Worm (Caenorhabditis elegans) whole organism, L3 larva: Measurements from ENCODE around the gene atrn-1.

ENCODE experiments used
- R02D3.7 ChIP-seq: fragments of 150-350 bp; optimal IDR thresholded peaks from 2 replicates; lab custom pipeline; 2014; ENCODE audit warnings: missing biosample characterization, missing genetic modification characterization
- ZK546.5 ChIP-seq: sonication (generic microtip); optimal IDR thresholded peaks from 2 replicates; lab custom pipeline; 2017; ENCODE audit warnings: missing biosample characterization, missing genetic modification characterization
- ama-1 ChIP-seq: fragments of 150-350 bp; optimal IDR thresholded peaks from 2 replicates; lab custom pipeline; 2018
- ceh-28 ChIP-seq: fragments of 150-350 bp; optimal IDR thresholded peaks from 2 replicates; lab custom pipeline; 2014; ENCODE audit warnings: missing biosample characterization, missing genetic modification reagents, missing genetic modification characterization
- ceh-82 ChIP-seq: fragments of 150-350 bp; optimal IDR thresholded peaks from 2 replicates; lab custom pipeline; 2014; ENCODE audit warnings: missing biosample characterization, missing genetic modification characterization
- daf-12 ChIP-seq: fragments of 150-350 bp; optimal IDR thresholded peaks from 2 replicates; lab custom pipeline; 2014; ENCODE audit warnings: missing biosample characterization, missing genetic modification reagents, missing genetic modification characterization
- egl-5 ChIP-seq: fragments of 150-350 bp; optimal IDR thresholded peaks from 2 replicates; lab custom pipeline; 2017; ENCODE audit warnings: missing biosample characterization, missing genetic modification reagents, missing genetic modification characterization, inconsistent platforms
- elt-1 ChIP-seq: fragments of 150-350 bp; optimal IDR thresholded peaks from 2 replicates; lab custom pipeline; 2014; ENCODE audit warnings: missing biosample characterization, missing genetic modification characterization
- elt-2 ChIP-seq: sonication (generic microtip); optimal IDR thresholded peaks from 2 replicates; lab custom pipeline; 2016; ENCODE audit warnings: missing genetic modification reagents, mild to moderate bottlenecking, missing genetic modification characterization, missing compliant biosample characterization
- elt-3 ChIP-seq, 3 experiments: fragments of 150-350 bp in 1 of 3; sonication (generic microtip) in 2 of 3; optimal IDR thresholded peaks; 2 replicates in 2 of 3; 4 replicates in 1 of 3; lab custom pipeline; 2014 to 2017; ENCODE audit warnings: missing biosample characterization in 3 of 3, missing genetic modification characterization in 3 of 3
- eor-1 ChIP-seq, 2 experiments: fragments of 150-350 bp; optimal IDR thresholded peaks; 2 replicates each; lab custom pipeline; 2014 to 2018; ENCODE audit warnings: missing biosample characterization in 2 of 2, missing genetic modification characterization in 2 of 2
- fkh-10 ChIP-seq: sonication (generic microtip); optimal IDR thresholded peaks from 2 replicates; lab custom pipeline; 2017; ENCODE audit warnings: missing biosample characterization, missing genetic modification reagents, missing genetic modification characterization
- fkh-2 ChIP-seq: fragments of 150-350 bp; optimal IDR thresholded peaks from 2 replicates; lab custom pipeline; 2014; ENCODE audit warnings: missing biosample characterization, missing genetic modification reagents, missing genetic modification characterization
- fos-1 ChIP-seq: fragments of 150-350 bp; optimal IDR thresholded peaks from 2 replicates; lab custom pipeline; 2014; ENCODE audit warnings: missing biosample characterization, missing genetic modification characterization
- hmg-11 ChIP-seq: sonication (generic microtip); optimal IDR thresholded peaks from 2 replicates; lab custom pipeline; 2016; ENCODE audit warnings: missing genetic modification characterization, missing compliant biosample characterization
- jun-1 ChIP-seq: fragments of 150-350 bp; optimal IDR thresholded peaks from 2 replicates; lab custom pipeline; 2014; ENCODE audit warnings: missing biosample characterization, missing genetic modification reagents, missing genetic modification characterization
- lin-15B ChIP-seq: fragments of 150-350 bp; optimal IDR thresholded peaks from 2 replicates; lab custom pipeline; 2014; ENCODE audit warnings: missing biosample characterization, missing genetic modification characterization
- lsy-12 ChIP-seq: sonication (generic microtip); optimal IDR thresholded peaks from 2 replicates; lab custom pipeline; 2016; ENCODE audit warnings: mild to moderate bottlenecking, missing genetic modification characterization, missing compliant biosample characterization
- mml-1 ChIP-seq: fragments of 150-350 bp; sonication (generic microtip); optimal IDR thresholded peaks from 3 replicates; lab custom pipeline; 2014; ENCODE audit warnings: missing biosample characterization, missing genetic modification characterization
- nfya-1 ChIP-seq: sonication (generic microtip); optimal IDR thresholded peaks from 2 replicates; lab custom pipeline; 2017; ENCODE audit warnings: missing genetic modification characterization, mild to moderate bottlenecking, missing compliant biosample characterization, antibody characterized with exemption, moderate library complexity; ENCODE audit not compliant: insufficient read depth
- nhr-11 ChIP-seq: fragments of 150-350 bp; optimal IDR thresholded peaks from 2 replicates; lab custom pipeline; 2014; ENCODE audit warnings: missing biosample characterization, missing genetic modification characterization
- nhr-12 ChIP-seq: fragments of 150-350 bp; optimal IDR thresholded peaks from 2 replicates; lab custom pipeline; 2014; ENCODE audit warnings: missing biosample characterization, missing genetic modification characterization
- nhr-23 ChIP-seq: fragments of 150-350 bp; optimal IDR thresholded peaks from 2 replicates; lab custom pipeline; 2014; ENCODE audit warnings: missing biosample characterization, missing genetic modification reagents, missing genetic modification characterization
- nhr-28 ChIP-seq: fragments of 150-350 bp; optimal IDR thresholded peaks from 2 replicates; lab custom pipeline; 2014; ENCODE audit warnings: missing biosample characterization, missing genetic modification characterization
- nhr-43 ChIP-seq: sonication (generic microtip); optimal IDR thresholded peaks from 2 replicates; lab custom pipeline; 2016; ENCODE audit warnings: mild to moderate bottlenecking, missing genetic modification characterization, missing compliant biosample characterization; ENCODE audit not compliant: poor library complexity, severe bottlenecking
- pha-4 ChIP-seq: fragments of 150-350 bp; optimal IDR thresholded peaks from 2 replicates; lab custom pipeline; 2014; ENCODE audit warnings: missing biosample characterization, missing genetic modification reagents, missing genetic modification characterization
- pqm-1 ChIP-seq: fragments of 150-350 bp; optimal IDR thresholded peaks from 2 replicates; lab custom pipeline; 2017; ENCODE audit warnings: missing biosample characterization, missing genetic modification characterization, inconsistent platforms
- sea-2 ChIP-seq: fragments of 150-350 bp; sonication (generic microtip); optimal IDR thresholded peaks from 4 replicates; lab custom pipeline; 2014; ENCODE audit warnings: missing biosample characterization, missing genetic modification reagents, missing genetic modification characterization
- tbx-2 ChIP-seq: sonication (generic microtip); optimal IDR thresholded peaks from 2 replicates; lab custom pipeline; 2016; ENCODE audit warnings: mild to moderate bottlenecking, missing genetic modification characterization, missing compliant biosample characterization
- unc-39 ChIP-seq: sonication (generic microtip); optimal IDR thresholded peaks from 4 replicates; lab custom pipeline; 2017; ENCODE audit warnings: missing biosample characterization, missing genetic modification characterization
- unc-62 ChIP-seq: fragments of 150-350 bp; sonication (generic microtip); optimal IDR thresholded peaks from 4 replicates; lab custom pipeline; 2014; ENCODE audit warnings: missing biosample characterization, missing genetic modification reagents, missing genetic modification characterization
- zag-1 ChIP-seq: fragments of 150-350 bp; optimal IDR thresholded peaks from 2 replicates; lab custom pipeline; 2014; ENCODE audit warnings: missing biosample characterization, missing genetic modification characterization
- ztf-11 ChIP-seq: fragments of 150-350 bp; optimal IDR thresholded peaks from 2 replicates; lab custom pipeline; 2014; ENCODE audit warnings: missing biosample characterization, missing genetic modification characterization
- ztf-4 ChIP-seq: fragments of 150-350 bp; optimal IDR thresholded peaks from 2 replicates; lab custom pipeline; 2014; ENCODE audit warnings: missing biosample characterization, missing genetic modification characterization

atrn-1 gene

ce11 chrX:14753514-14754076 is 42.2 kb downstream of the atrn-1 start, which contains the start of gene sucl-1 (continued):
- TF ChIP-seq elt-1 (tag; lab: Kevin White, UChicago) (peak; percentile 38), mml-1 (tag; lab: Kevin White, UChicago) (no peak), tbx-2 (tag; lab: Kevin White, UChicago) (peak; percentile 47), daf-12 (tag; lab: Kevin White, UChicago) (no peak), ceh-82 (no peak), egl-5 (tag; lab: Kevin White, UChicago) (peak; percentile 90), fkh-10 (peak; percentile 21), nhr-23 (peak; percentile 73), hmg-11 (tag; lab: Kevin White, UChicago) (peak; percentile 97), elt-2 (tag; lab: Kevin White, UChicago) (peak; percentile 80), unc-62 (GFP tag; lab: Kevin White, UChicago) (peak; percentile 28), nhr-12 (tag; lab: Kevin White, UChicago) (no peak), ceh-28 (peak; percentile 39), ZK546.5 (tag; lab: Kevin White, UChicago) (no peak), fkh-2 (tag; lab: Kevin White, UChicago) (no peak), lin-15B (tag; lab: Kevin White, UChicago) (peak; percentile 68), nhr-11 (tag; lab: Kevin White, UChicago) (peak; percentile 31)

ce11 chrX:14755847-14756246 is 44.5 kb downstream of the atrn-1 start:
- TF ChIP-seq sea-2 = no peak
- TF ChIP-seq elt-2 (tag; lab: Kevin White, UChicago) = peak; percentile 40
- peak; percentile 33 for TF ChIP-seq pqm-1 (tag; lab: Kevin White, UChicago)

ce11 chrX:14756606-14757005 is 45.2 kb downstream of the atrn-1 start:
- TF ChIP-seq tbx-2 (tag; lab: Kevin White, UChicago) (no peak), nhr-23 (no peak), nhr-12 (tag; lab: Kevin White, UChicago) (no peak), fos-1 (no peak), fkh-10 (no peak), ztf-4 (no peak), zag-1 (tag; lab: Kevin White, UChicago) (no peak), nfya-1 (tag; lab: Kevin White, UChicago) (no peak), nhr-28 (tag; lab: Kevin White, UChicago) (no peak), hmg-11 (tag; lab: Kevin White, UChicago) (no peak), pqm-1 (tag; lab: Kevin White, UChicago) (no peak), eor-1 (tag; optimal IDR thresholded peaks at IDR 0.05; lab: Kevin White, UChicago) (no peak), ama-1 (lab: Kevin White, UChicago) (no peak), lsy-12 (tag; lab: Kevin White, UChicago) (no peak), R02D3.7 (tag; lab: Kevin White, UChicago) (no peak)

- TF ChIP-seq ztf-11 (tag; lab: Kevin White, UChicago) = no peak
- TF ChIP-seq daf-12 (tag; lab: Kevin White, UChicago) = no peak
- no peak for TF ChIP-seq mml-1 (tag; lab: Kevin White, UChicago)
- no peak for TF ChIP-seq elt-3 (tag; optimal IDR thresholded peaks at IDR 0.05; lab: Kevin White, UChicago)
- TF ChIP-seq, all 47 proteins: peak for 0
These were observed 46.4 kb downstream of the atrn-1 start for ce11 chrX:14757641-14758220.

- TF ChIP-seq zag-1 (tag; lab: Kevin White, UChicago) (no peak), pha-4 (tag; lab: Kevin White, UChicago) (peak; percentile 62)
These were observed 48.2 kb downstream of the atrn-1 start for ce11 chrX:14759549-14759948.

ce11 chrX:14760166-14760565 is 48.8 kb downstream of the atrn-1 start:
- TF ChIP-seq nhr-43 = no peak
- no peak for TF ChIP-seq tbx-2 (tag; lab: Kevin White, UChicago)
- no peak for TF ChIP-seq elt-2 (tag; lab: Kevin White, UChicago)
- TF ChIP-seq ZK546.5 (tag; lab: Kevin White, UChicago) = no peak
- no peak for TF ChIP-seq ztf-4
- TF ChIP-seq elt-1 (tag; lab: Kevin White, UChicago) = no peak
- no peak for TF ChIP-seq R02D3.7 (tag; lab: Kevin White, UChicago)
- no peak for TF ChIP-seq unc-39 (tag; lab: Kevin White, UChicago)
- TF ChIP-seq hmg-11 (tag; lab: Kevin White, UChicago) = no peak
- no peak for TF ChIP-seq pha-4 (tag; lab: Kevin White, UChicago)
- no peak for TF ChIP-seq jun-1
